Fruit fly (Drosophila melanogaster): ENCODE results near the gene ATP6AP2.

ATP6AP2 gene

DNA sequence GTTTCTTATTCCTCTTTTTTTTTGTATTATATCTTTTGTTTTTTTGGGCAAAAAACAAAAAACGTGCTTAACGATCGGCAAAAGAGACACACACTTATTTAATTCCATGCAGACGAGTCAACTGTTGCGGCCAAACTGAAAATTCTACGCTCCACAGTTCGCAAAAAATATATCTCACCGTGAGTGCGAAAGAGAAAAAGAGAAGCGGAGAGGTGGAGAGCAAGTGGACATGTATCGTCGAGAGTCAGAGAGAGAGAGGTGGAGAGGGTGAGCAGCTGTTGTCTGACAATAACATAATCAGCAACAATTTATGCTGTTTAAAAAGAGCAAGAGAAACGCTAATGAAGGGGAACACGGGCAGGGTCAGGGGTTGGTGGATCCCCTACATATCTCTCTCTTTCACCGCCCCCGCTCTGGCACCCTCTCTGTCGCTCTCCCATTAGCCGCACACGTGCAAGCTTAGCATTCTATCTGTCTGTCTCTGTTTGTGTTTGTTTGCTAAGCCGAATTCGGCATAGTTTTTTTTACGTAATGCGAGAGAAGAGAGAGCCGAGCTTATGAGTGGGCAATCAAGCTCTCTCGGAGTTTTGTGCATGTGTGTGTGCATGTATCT lies 33.6 kb upstream of the ATP6AP2 start (continued):
- TF ChIP-seq Antp (GFP tag; optimal IDR thresholded peaks at IDR 0.05) (no peak), PHDP (tag; optimal IDR thresholded peaks at IDR 0.05) (no peak), CG5180 (GFP tag; optimal IDR thresholded peaks at IDR 0.05) (no peak), Camta (GFP tag; optimal IDR thresholded peaks at IDR 0.05) (no peak), zfh1 (GFP tag; IDR thresholded peaks at IDR 0.05) (no peak), CG7357 (GFP tag; IDR thresholded peaks at IDR 0.05) (no peak), Dbx (GFP tag; IDR thresholded peaks at IDR 0.05) (no peak), NK7.1 (GFP tag; optimal IDR thresholded peaks at IDR 0.05) (no peak), CG16863 (GFP tag; optimal IDR thresholded peaks at IDR 0.05) (no peak), CG5245 (GFP tag; optimal IDR thresholded peaks at IDR 0.05) (no peak), esg (GFP tag; conservative IDR thresholded peaks at IDR 0.05) (no peak), CG34376 (GFP tag; optimal IDR thresholded peaks at IDR 0.05) (peak; percentile 82), Sox100B (GFP tag; optimal IDR thresholded peaks at IDR 0.05) (no peak), tgo (GFP tag; IDR thresholded peaks at IDR 0.05) (no peak), Lim3 (GFP tag; IDR thresholded peaks at IDR 0.05) (no peak), CG12744 (GFP tag; optimal IDR thresholded peaks at IDR 0.05) (no peak), row (GFP tag; IDR thresholded peaks at IDR 0.05) (no peak), CG17359 (tag; optimal IDR thresholded peaks at IDR 0.05) (no peak), MTF-1 (GFP tag; optimal IDR thresholded peaks at IDR 0.05; ENCODE audit: borderline replicate concordance) (no peak), btn (GFP tag; optimal IDR thresholded peaks at IDR 0.05) (no peak), bowl (GFP tag; IDR thresholded peaks at IDR 0.05) (peak; percentile 5; the same call in 1 of the 2 replicates), CG10462 (GFP tag; optimal IDR thresholded peaks at IDR 0.05) (no peak), Side (GFP tag; optimal IDR thresholded peaks at IDR 0.05) (peak; percentile 1), Hand (GFP tag; optimal IDR thresholded peaks at IDR 0.05) (no peak), gce (GFP tag; IDR thresholded peaks at IDR 0.05) (no peak), phol (tag; optimal IDR thresholded peaks at IDR 0.05) (no peak), CG17328 (GFP tag; IDR thresholded peaks at IDR 0.05) (no peak), pum (GFP tag; optimal IDR thresholded peaks at IDR 0.05) (no peak), Dip3 (GFP tag; optimal IDR thresholded peaks at IDR 0.05) (no peak), insv (GFP tag; optimal IDR thresholded peaks at IDR 0.05) (no peak), stwl (tag; optimal IDR thresholded peaks at IDR 0.05) (no peak), lov (optimal IDR thresholded peaks at IDR 0.05) (no peak), lov (GFP tag; IDR thresholded peaks at IDR 0.05) (0 out of 3 replicates have a peak, but pooled peaks have one; percentile 34), unc-4 (GFP tag; IDR thresholded peaks at IDR 0.05; ENCODE audit: partially characterized antibody) (0 out of 2 replicates have a peak, but pooled peaks have one; percentile 14), Pdp1 (GFP tag; optimal IDR thresholded peaks at IDR 0.05) (peak in 1 of 2 experiments; percentile 96), Nf-YB (GFP tag; optimal IDR thresholded peaks at IDR 0.05) (peak; percentile 59), CG18619 (GFP tag; optimal IDR thresholded peaks at IDR 0.05) (no peak), fd96Cb (tag; optimal IDR thresholded peaks at IDR 0.05) (no peak), z (GFP tag; IDR thresholded peaks at IDR 0.05) (0 out of 3 replicates have a peak, but pooled peaks have one; percentile 40), CG12942 (GFP tag; optimal IDR thresholded peaks at IDR 0.05) (no peak), CG6854 (GFP tag; optimal IDR thresholded peaks at IDR 0.05) (no peak), CG12769 (tag; optimal IDR thresholded peaks at IDR 0.05) (peak; percentile 85), sd (tag; optimal IDR thresholded peaks at IDR 0.05) (peak; percentile 93), tio (GFP tag; optimal IDR thresholded peaks at IDR 0.05) (no peak), Oaz (GFP tag; IDR thresholded peaks at IDR 0.05) (no peak), dmrt99B (tag; optimal IDR thresholded peaks at IDR 0.05) (no peak), Hey (tag; optimal IDR thresholded peaks at IDR 0.05) (peak; percentile 60), CG10979 (tag; optimal IDR thresholded peaks at IDR 0.05) (no peak), HHEX (GFP tag; optimal IDR thresholded peaks at IDR 0.05) (no peak), CG10431 (GFP tag; optimal IDR thresholded peaks at IDR 0.05) (no peak)
